Worm (Caenorhabditis elegans) whole organism, midembryonic: ENCODE measurements around the gene Y102A5C.27.

Source experiments
- T22C8.4 ChIP-seq: fragments of 200-800 bp; sonication (Bioruptor generic); IDR thresholded peaks from 2 replicates; pipeline ENCODE4 v1.3.6; 2022; ENCODE audit warnings: missing genetic modification characterization, missing compliant biosample characterization
- cog-1 ChIP-seq: sonication (generic microtip); optimal IDR thresholded peaks from 2 replicates; lab custom pipeline; 2016; ENCODE audit warnings: missing genetic modification characterization, missing compliant biosample characterization
- flt-1 ChIP-seq: fragments of 200-800 bp; sonication (Bioruptor generic); IDR thresholded peaks from 2 replicates; pipeline ENCODE4 v1.3.6; 2022; ENCODE audit warnings: missing genetic modification characterization, missing compliant biosample characterization
- med-1 ChIP-seq: sonication (generic microtip); optimal IDR thresholded peaks from 2 replicates; lab custom pipeline; 2017; ENCODE audit warnings: missing genetic modification characterization, mild to moderate bottlenecking, missing compliant biosample characterization, antibody characterized with exemption, missing genetic modification reagents; ENCODE audit not compliant: insufficient read depth
- ref-1 ChIP-seq: fragments of 200-800 bp; sonication (Bioruptor generic); conservative IDR thresholded peaks from 2 replicates; pipeline ENCODE4 v1.3.6; 2022; ENCODE audit warnings: missing genetic modification reagents, missing genetic modification characterization, missing compliant biosample characterization
- ztf-23 ChIP-seq: fragments of 200-800 bp; sonication (Bioruptor generic); IDR thresholded peaks from 2 replicates; pipeline ENCODE4 v1.3.6; 2022; ENCODE audit warnings: missing genetic modification reagents, missing genetic modification characterization, missing compliant biosample characterization
- ztf-29 ChIP-seq: fragments of 200-800 bp; sonication (Bioruptor generic); IDR thresholded peaks from 2 replicates; pipeline ENCODE4 v1.3.6; 2022; ENCODE audit warnings: missing genetic modification reagents, missing genetic modification characterization, missing compliant biosample characterization

- TF ChIP-seq ztf-23 (GFP tag; lab: Robert Waterston, UW) (no peak), flt-1 (GFP tag; lab: Robert Waterston, UW) (no peak), med-1 (GFP tag; lab: Kevin White, UChicago) (no peak), cog-1 (no peak), T22C8.4 (GFP tag; lab: Robert Waterston, UW) (no peak), ref-1 (no peak), ztf-29 (GFP tag; lab: Robert Waterston, UW) (no peak)
These were observed 31.2 kb upstream of the Y102A5C.27 start, which contains the start of gene F49H6.17 for ce11 chrV:17019690-17020089.
